Worm (Caenorhabditis elegans) whole organism, young adult: Measurements from ENCODE around the gene twk-5.

Experiments
- F33H1.4 ChIP-seq: fragments of 200-800 bp; sonication (Bioruptor generic); IDR thresholded peaks from 2 replicates; pipeline ENCODE4 v1.3.6; 2022; ENCODE audit warnings: missing genetic modification reagents, missing genetic modification characterization, missing compliant biosample characterization
- F39B2.1 ChIP-seq: fragments of 200-800 bp; sonication (Bioruptor generic); IDR thresholded peaks from 2 replicates; pipeline ENCODE4 v1.3.6; 2022; ENCODE audit warnings: missing genetic modification reagents, missing genetic modification characterization, missing compliant biosample characterization
- F49E8.2 ChIP-seq: sonication (generic microtip); optimal IDR thresholded peaks from 3 replicates; lab custom pipeline; 2017; ENCODE audit warnings: missing genetic modification characterization, mild to moderate bottlenecking, missing compliant biosample characterization, antibody characterized with exemption, moderate library complexity; ENCODE audit not compliant: insufficient read depth
- K11D2.4 ChIP-seq: fragments of 200-800 bp; sonication (Bioruptor generic); IDR thresholded peaks from 2 replicates; pipeline ENCODE4 v1.3.6; 2022; ENCODE audit warnings: missing genetic modification reagents, missing genetic modification characterization, missing compliant biosample characterization
- Y53G8AR.9 ChIP-seq: fragments of 200-800 bp; sonication (Bioruptor generic); conservative IDR thresholded peaks from 2 replicates; pipeline ENCODE4 v1.3.6; 2022; ENCODE audit warnings: missing genetic modification reagents, missing genetic modification characterization, missing compliant biosample characterization
- Y56A3A.18 ChIP-seq: fragments of 200-800 bp; sonication (Bioruptor generic); IDR thresholded peaks from 2 replicates; pipeline ENCODE4 v1.3.6; 2022; ENCODE audit warnings: missing genetic modification reagents, missing genetic modification characterization, missing compliant biosample characterization
- Y79H2A.3 ChIP-seq: fragments of 200-800 bp; sonication (Bioruptor generic); conservative IDR thresholded peaks from 2 replicates; pipeline ENCODE4 v1.3.6; 2022; ENCODE audit warnings: missing genetic modification reagents, missing genetic modification characterization, missing compliant biosample characterization
- ZK185.1 ChIP-seq: sonication (generic microtip); optimal IDR thresholded peaks from 2 replicates; lab custom pipeline; 2016; ENCODE audit warnings: mild to moderate bottlenecking, missing genetic modification characterization, missing compliant biosample characterization; ENCODE audit not compliant: poor library complexity, severe bottlenecking
- aptf-3 ChIP-seq: fragments of 200-800 bp; sonication (Bioruptor generic); IDR thresholded peaks from 2 replicates; pipeline ENCODE4 v1.3.6; 2022; ENCODE audit warnings: missing genetic modification characterization, missing compliant biosample characterization
- bed-1 ChIP-seq: fragments of 200-800 bp; sonication (Bioruptor generic); IDR thresholded peaks from 2 replicates; pipeline ENCODE4 v1.3.6; 2022; ENCODE audit warnings: missing genetic modification reagents, missing genetic modification characterization, missing compliant biosample characterization
- ccch-3 ChIP-seq: fragments of 200-800 bp; sonication (Bioruptor generic); optimal IDR thresholded peaks from 2 replicates; lab custom pipeline; 2018; ENCODE audit warnings: mild to moderate bottlenecking, missing genetic modification characterization, missing compliant biosample characterization
- cebp-1 ChIP-seq, 2 experiments: fragments of 200-800 bp in 1 of 2; sonication (Bioruptor generic) in 1 of 2; sonication (generic microtip) in 1 of 2; IDR thresholded peaks in 1 of 2; optimal IDR thresholded peaks in 1 of 2; 2 replicates each; pipeline versions ENCODE4 v1.3.6 to Lab custom; 2017 to 2022; ENCODE audit warnings: missing compliant biosample characterization in 2 of 2, missing genetic modification characterization in 2 of 2, mild to moderate bottlenecking in 1 of 2, missing genetic modification reagents in 1 of 2, moderate library complexity in 1 of 2
- ceh-58 ChIP-seq: fragments of 200-800 bp; sonication (Bioruptor generic); IDR thresholded peaks from 2 replicates; pipeline ENCODE4 v1.3.6; 2022; ENCODE audit warnings: missing genetic modification characterization, missing compliant biosample characterization
- ceh-79 ChIP-seq: sonication (generic microtip); optimal IDR thresholded peaks from 2 replicates; lab custom pipeline; 2017; ENCODE audit warnings: mild to moderate bottlenecking, missing genetic modification characterization, missing compliant biosample characterization
- dox-1 ChIP-seq: fragments of 200-800 bp; sonication (Bioruptor generic); IDR thresholded peaks from 2 replicates; pipeline ENCODE4 v1.3.6; 2022; ENCODE audit warnings: missing genetic modification reagents, missing genetic modification characterization, missing compliant biosample characterization
- efl-1 ChIP-seq: fragments of 150-350 bp; optimal IDR thresholded peaks from 2 replicates; lab custom pipeline; 2014; ENCODE audit warnings: missing biosample characterization, missing genetic modification reagents, missing genetic modification characterization
- egl-44 ChIP-seq: fragments of 200-800 bp; sonication (Bioruptor generic); IDR thresholded peaks from 2 replicates; pipeline ENCODE4 v1.3.6; 2022; ENCODE audit warnings: missing genetic modification reagents, missing genetic modification characterization, missing compliant biosample characterization
- egrh-3 ChIP-seq: fragments of 200-800 bp; sonication (Bioruptor generic); IDR thresholded peaks from 2 replicates; pipeline ENCODE4 v1.3.6; 2022; ENCODE audit warnings: missing genetic modification reagents, missing genetic modification characterization, missing compliant biosample characterization
- ekl-4 ChIP-seq: fragments of 200-800 bp; sonication (Bioruptor generic); IDR thresholded peaks from 2 replicates; pipeline ENCODE4 v1.3.6; 2022; ENCODE audit warnings: missing genetic modification reagents, missing genetic modification characterization, missing compliant biosample characterization
- fkh-3 ChIP-seq: sonication (generic microtip); optimal IDR thresholded peaks from 2 replicates; lab custom pipeline; 2016; ENCODE audit warnings: mild to moderate bottlenecking, missing genetic modification characterization, missing compliant biosample characterization
- him-1 ChIP-seq: sonication (generic microtip); optimal IDR thresholded peaks from 2 replicates; lab custom pipeline; 2016; ENCODE audit warnings: missing genotype, missing genetic modification reagents, missing genetic modification characterization, missing compliant biosample characterization
- hlh-12 ChIP-seq: sonication (generic microtip); optimal IDR thresholded peaks from 2 replicates; lab custom pipeline; 2016; ENCODE audit warnings: missing genetic modification characterization, missing compliant biosample characterization
- hmg-1.2 ChIP-seq: fragments of 200-800 bp; sonication (Bioruptor generic); IDR thresholded peaks from 2 replicates; pipeline ENCODE4 v1.3.6; 2022; ENCODE audit warnings: missing genetic modification reagents, missing genetic modification characterization, missing compliant biosample characterization
- hrde-1 ChIP-seq: sonication (generic microtip); optimal IDR thresholded peaks from 2 replicates; lab custom pipeline; 2016; ENCODE audit warnings: missing genetic modification characterization, mild to moderate bottlenecking, missing compliant biosample characterization, moderate library complexity, missing genotype, missing genetic modification reagents, borderline replicate concordance
- hsf-1 ChIP-seq: fragments of 200-800 bp; sonication (Bioruptor generic); IDR thresholded peaks from 2 replicates; pipeline ENCODE4 v1.3.6; 2022; ENCODE audit warnings: missing genetic modification reagents, missing genetic modification characterization, missing compliant biosample characterization
- lag-1 ChIP-seq: fragments of 200-800 bp; sonication (Bioruptor generic); IDR thresholded peaks from 2 replicates; pipeline ENCODE4 v1.3.6; 2022; ENCODE audit warnings: missing genetic modification reagents, missing genetic modification characterization, missing compliant biosample characterization
- lin-26 ChIP-seq: fragments of 200-800 bp; sonication (Bioruptor generic); IDR thresholded peaks from 2 replicates; pipeline ENCODE4 v1.3.6; 2022; ENCODE audit warnings: missing genetic modification reagents, missing genetic modification characterization, missing compliant biosample characterization
- lin-35 ChIP-seq, 3 experiments: fragments of 150-350 bp in 2 of 3; sonication (generic microtip) in 1 of 3; optimal IDR thresholded peaks; 2 replicates each; lab custom pipeline; 2014 to 2018; ENCODE audit warnings: missing biosample characterization in 3 of 3, missing genetic modification characterization in 3 of 3, missing genetic modification reagents in 3 of 3
- lin-54 ChIP-seq: fragments of 200-800 bp; sonication (Bioruptor generic); optimal IDR thresholded peaks from 2 replicates; lab custom pipeline; 2018; ENCODE audit warnings: mild to moderate bottlenecking, missing genetic modification characterization, missing compliant biosample characterization
- lsl-1 ChIP-seq: fragments of 200-800 bp; sonication (Bioruptor generic); optimal IDR thresholded peaks from 2 replicates; lab custom pipeline; 2018; ENCODE audit warnings: mild to moderate bottlenecking, missing genetic modification characterization, moderate library complexity, missing compliant biosample characterization
- madf-3 ChIP-seq: fragments of 200-800 bp; sonication (Bioruptor generic); IDR thresholded peaks from 2 replicates; pipeline ENCODE4 v1.3.6; 2022; ENCODE audit warnings: missing genetic modification reagents, missing genetic modification characterization, missing compliant biosample characterization
- madf-6 ChIP-seq: fragments of 200-800 bp; sonication (Bioruptor generic); IDR thresholded peaks from 2 replicates; pipeline ENCODE4 v1.3.6; 2022; ENCODE audit warnings: missing genetic modification reagents, missing genetic modification characterization, missing compliant biosample characterization
- mcd-1 ChIP-seq: fragments of 200-800 bp; sonication (Bioruptor generic); IDR thresholded peaks from 2 replicates; pipeline ENCODE4 v1.3.6; 2022; ENCODE audit warnings: missing genetic modification reagents, missing genetic modification characterization, missing compliant biosample characterization
- nhr-80 ChIP-seq: sonication (generic microtip); optimal IDR thresholded peaks from 2 replicates; lab custom pipeline; 2016; ENCODE audit warnings: missing genetic modification characterization, missing compliant biosample characterization
- repo-1 ChIP-seq: sonication (generic microtip); optimal IDR thresholded peaks from 2 replicates; lab custom pipeline; 2017; ENCODE audit warnings: mild to moderate bottlenecking, missing genetic modification characterization, missing compliant biosample characterization
- snpc-4 ChIP-seq, 5 experiments: fragments of 150-350 bp in 1 of 5; sonication (generic microtip) in 4 of 5; optimal IDR thresholded peaks; 2 replicates each; lab custom pipeline; 2014 to 2018; ENCODE audit warnings: missing genetic modification characterization in 5 of 5, missing biosample characterization in 3 of 5, antibody characterized with exemption in 2 of 5, mild to moderate bottlenecking in 2 of 5, missing compliant biosample characterization in 2 of 5, missing genotype in 2 of 5, moderate library complexity in 2 of 5, missing genetic modification reagents in 1 of 5
- sptf-2 ChIP-seq: fragments of 200-800 bp; sonication (Bioruptor generic); optimal IDR thresholded peaks from 2 replicates; lab custom pipeline; 2018; ENCODE audit warnings: mild to moderate bottlenecking, missing genetic modification characterization, missing compliant biosample characterization
- tbp1 ChIP-seq: fragments of 200-800 bp; sonication (Bioruptor generic); optimal IDR thresholded peaks from 2 replicates; lab custom pipeline; 2018; ENCODE audit warnings: mild to moderate bottlenecking, missing genetic modification characterization, missing compliant biosample characterization
- tlf-1 ChIP-seq: fragments of 200-800 bp; sonication (Bioruptor generic); optimal IDR thresholded peaks from 2 replicates; lab custom pipeline; 2018; ENCODE audit warnings: mild to moderate bottlenecking, missing genetic modification characterization, missing compliant biosample characterization
- unc-130 ChIP-seq: sonication (generic microtip); optimal IDR thresholded peaks from 2 replicates; lab custom pipeline; 2016; ENCODE audit warnings: missing genetic modification reagents, missing genetic modification characterization, missing compliant biosample characterization
- unc-62 ChIP-seq: fragments of 150-350 bp; optimal IDR thresholded peaks from 2 replicates; lab custom pipeline; 2014; ENCODE audit warnings: missing biosample characterization, missing genetic modification reagents, missing genetic modification characterization
- zfh-2 ChIP-seq: fragments of 200-800 bp; sonication (Bioruptor generic); conservative IDR thresholded peaks from 2 replicates; pipeline ENCODE4 v1.3.6; 2022; ENCODE audit warnings: missing genetic modification reagents, missing genetic modification characterization, missing compliant biosample characterization
- ztf-18 ChIP-seq: sonication (generic microtip); optimal IDR thresholded peaks from 2 replicates; lab custom pipeline; 2016; ENCODE audit warnings: missing genotype, mild to moderate bottlenecking, missing genetic modification characterization, missing compliant biosample characterization
- ztf-3 ChIP-seq: fragments of 200-800 bp; sonication (Bioruptor generic); optimal IDR thresholded peaks from 2 replicates; lab custom pipeline; 2018; ENCODE audit warnings: mild to moderate bottlenecking, missing genetic modification characterization, missing compliant biosample characterization

twk-5 gene

ce11 chrII:11459883-11460282 is 25.2 kb downstream of the twk-5 start:
- TF ChIP-seq lsl-1 (no peak), ceh-79 (tag; lab: Kevin White, UChicago) (no peak), nhr-80 (peak; percentile 55), F33H1.4 (GFP tag; lab: Robert Waterston, UW) (no peak), Y53G8AR.9 (GFP tag; lab: Robert Waterston, UW) (no peak)

ce11 chrII:11455715-11456114 is 29.4 kb downstream of the twk-5 start:
- TF ChIP-seq zfh-2 (GFP tag; lab: Robert Waterston, UW) (no peak), hsf-1 (GFP tag; lab: Robert Waterston, UW) (peak; percentile 70; the same call in 1 of the 2 replicates), F39B2.1 (GFP tag; lab: Robert Waterston, UW) (no peak), lin-54 (peak; percentile 21), tlf-1 (GFP tag; lab: Kevin White, UChicago) (peak; percentile 2), mcd-1 (GFP tag; lab: Robert Waterston, UW) (peak; percentile 24; the same call in 1 of the 2 replicates), madf-6 (peak; percentile 67), F33H1.4 (GFP tag; lab: Robert Waterston, UW) (peak; percentile 26; the same call in 1 of the 2 replicates), him-1 (tag; lab: Kevin White, UChicago) (peak; percentile 31), hmg-1.2 (peak; percentile 18; the same call in 1 of the 2 replicates), Y79H2A.3 (GFP tag; lab: Robert Waterston, UW) (peak; percentile 84; the same call in 1 of the 2 replicates), ekl-4 (GFP tag; lab: Robert Waterston, UW) (peak; percentile 68; the same call in 1 of the 2 replicates), efl-1 (GFP tag; lab: Kevin White, UChicago) (no peak), F49E8.2 (tag; lab: Kevin White, UChicago) (peak; percentile 42), madf-3 (peak; percentile 69; the same call in 1 of the 2 replicates), hrde-1 (tag; lab: Kevin White, UChicago) (peak; percentile 68), repo-1 (tag; lab: Kevin White, UChicago) (peak; percentile 24), tbp1 (GFP tag; lab: Kevin White, UChicago) (peak; percentile 0), egl-44 (GFP tag; lab: Robert Waterston, UW) (peak; percentile 43; the same call in 1 of the 2 replicates), ztf-18 (no peak), cebp-1 (GFP tag; IDR thresholded peaks at IDR 0.05; lab: Robert Waterston, UW) (no peak), cebp-1 (tag; optimal IDR thresholded peaks at IDR 0.05; lab: Kevin White, UChicago) (peak; percentile 3)

- no peak for TF ChIP-seq K11D2.4
- no peak for TF ChIP-seq snpc-4 (GFP tag; optimal IDR thresholded peaks at IDR 0.05; lab: Kevin White, UChicago)
- no peak for TF ChIP-seq snpc-4 (tag; optimal IDR thresholded peaks at IDR 0.05; lab: Kevin White, UChicago)
- TF ChIP-seq Y56A3A.18 (GFP tag; lab: Robert Waterston, UW), result no peak
- no peak for TF ChIP-seq sptf-2
- peak; percentile 89 for TF ChIP-seq zfh-2 (GFP tag; lab: Robert Waterston, UW)
- no peak for TF ChIP-seq efl-1 (GFP tag; lab: Kevin White, UChicago)
- no peak for TF ChIP-seq ZK185.1 (tag; lab: Kevin White, UChicago)
- TF ChIP-seq bed-1 (GFP tag; lab: Robert Waterston, UW), result no peak
- no peak for TF ChIP-seq lin-26
- TF ChIP-seq ztf-3 (GFP tag; lab: Kevin White, UChicago), result no peak
- TF ChIP-seq ccch-3 (GFP tag; lab: Kevin White, UChicago), result no peak
- no peak for TF ChIP-seq aptf-3
- no peak for TF ChIP-seq fkh-3 (tag; lab: Kevin White, UChicago)
- no peak for TF ChIP-seq lag-1 (GFP tag; lab: Robert Waterston, UW)
- TF ChIP-seq madf-3, result 0 out of 2 replicates have a peak, but pooled peaks have one; percentile 12
- peak; percentile 75; the same call in 1 of the 2 replicates for TF ChIP-seq egrh-3 (GFP tag; lab: Robert Waterston, UW)
- TF ChIP-seq hrde-1 (tag; lab: Kevin White, UChicago), result no peak
- 0 out of 2 replicates have a peak, but pooled peaks have one; percentile 41 for TF ChIP-seq ceh-58 (GFP tag; lab: Robert Waterston, UW)
- no peak for TF ChIP-seq unc-130 (GFP tag; lab: Kevin White, UChicago)
- no peak for TF ChIP-seq hlh-12 (tag; lab: Kevin White, UChicago)
- TF ChIP-seq dox-1 (GFP tag; lab: Robert Waterston, UW), result no peak
- TF ChIP-seq tbp1 (GFP tag; lab: Kevin White, UChicago), result no peak
- TF ChIP-seq lin-35 (GFP tag; optimal IDR thresholded peaks at IDR 0.05; lab: Kevin White, UChicago), result no peak
- no peak for TF ChIP-seq unc-62 (GFP tag; lab: Kevin White, UChicago)
Observed at ce11 chrII:11455140-11455539, 30.0 kb downstream of the twk-5 start.
